Fruit fly (Drosophila melanogaster): Measurements from ENCODE around the gene Irbp18.
A peak's percentile ranks its signal among the peaks of the same experiment; 100 is the strongest.

Irbp18 gene

DNA sequence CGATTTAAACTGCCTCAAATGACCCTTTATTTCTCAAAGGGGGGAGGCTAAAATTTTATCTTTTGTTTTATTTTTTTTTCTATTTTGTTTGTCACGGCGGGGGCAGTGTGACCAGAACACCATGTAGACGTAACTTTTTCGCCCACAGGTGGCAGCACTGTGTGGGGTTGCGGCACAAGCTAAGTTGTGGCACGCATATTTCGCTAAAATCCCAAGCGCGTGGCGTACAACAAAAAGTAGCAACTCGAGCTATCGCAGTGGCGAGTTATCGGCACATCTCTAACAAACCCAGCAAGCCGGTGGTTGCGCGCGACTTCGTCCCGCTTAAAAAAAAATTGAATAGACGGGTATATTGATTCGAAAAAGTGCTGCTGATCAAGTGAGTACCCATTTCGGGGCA, 25.1 kb upstream of the Irbp18 start, which contains the start of the genes Ufd1 and NaPi-III:
Ufd1 (minus strand) TSS at position 129 of the 400 bp plus-strand sequence.
NaPi-III (plus strand) TSS at position 261 of the 400 bp plus-strand sequence.
- TF ChIP-seq rn (GFP tag; IDR thresholded peaks at IDR 0.05) = 0 out of 2 replicates have a peak, but pooled peaks have one; percentile 23
- TF ChIP-seq Pif1A (GFP tag; optimal IDR thresholded peaks at IDR 0.05) = peak; percentile 1
- TF ChIP-seq Snoo (tag; optimal IDR thresholded peaks at IDR 0.05) = peak; percentile 43
- TF ChIP-seq CG15710 (tag; optimal IDR thresholded peaks at IDR 0.05) = peak; percentile 31
- 0 out of 3 replicates have a peak, but pooled peaks have one; percentile 24 for TF ChIP-seq fd96Ca (GFP tag; IDR thresholded peaks at IDR 0.05)
- peak; percentile 69 for TF ChIP-seq CG32121 (GFP tag; IDR thresholded peaks at IDR 0.05)
- no peak for TF ChIP-seq CG14655 (GFP tag; optimal IDR thresholded peaks at IDR 0.05)
- no peak for TF ChIP-seq CG8301 (tag; optimal IDR thresholded peaks at IDR 0.05)
- TF ChIP-seq EcR (GFP tag; optimal IDR thresholded peaks at IDR 0.05) = no peak
- peak; percentile 76 for TF ChIP-seq CG4496 (GFP tag; IDR thresholded peaks at IDR 0.05)
- peak; percentile 76 for TF ChIP-seq Ets98B (GFP tag; IDR thresholded peaks at IDR 0.05)
- no peak for TF ChIP-seq CG8159 (tag; optimal IDR thresholded peaks at IDR 0.05)
- no peak for TF ChIP-seq CG17806 (tag; optimal IDR thresholded peaks at IDR 0.05)

DNA sequence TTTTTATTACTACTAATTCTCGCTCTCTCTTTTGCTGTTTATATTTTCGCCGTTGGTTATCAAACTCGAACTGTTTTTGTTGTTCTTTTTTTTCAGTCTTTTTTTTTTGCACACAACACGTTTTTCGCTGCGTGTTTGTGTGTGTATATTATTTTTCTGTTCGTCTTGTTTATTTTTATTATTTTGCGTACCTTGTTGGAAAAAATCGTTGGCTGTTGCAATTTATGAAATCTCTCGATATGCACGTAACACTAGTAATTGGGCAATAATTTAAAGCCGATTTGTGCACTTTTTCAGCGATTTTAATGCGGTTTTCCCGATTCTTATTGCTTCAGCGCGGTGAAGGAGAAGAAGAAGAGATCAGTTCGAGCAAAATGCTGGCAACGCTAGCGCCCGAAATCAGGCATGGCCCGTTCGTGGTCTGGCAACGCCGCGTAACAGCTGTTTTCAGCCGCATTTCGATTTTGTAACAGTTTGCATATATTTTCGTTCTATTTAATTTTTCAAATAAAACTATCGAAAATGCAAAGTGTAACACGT, 22.5 kb upstream of the Irbp18 start, which contains the start of the genes FoxK and mRpL2:
FoxK (minus strand) TSS at position 365 of the 540 bp plus-strand sequence.
mRpL2 (plus strand) TSS at position 429 of the 540 bp plus-strand sequence.
- TF ChIP-seq CG15710 (tag; optimal IDR thresholded peaks at IDR 0.05) (peak; percentile 84), CG13204 (GFP tag; optimal IDR thresholded peaks at IDR 0.05) (peak; percentile 89), CG4496 (GFP tag; IDR thresholded peaks at IDR 0.05) (peak; percentile 80), CG32121 (GFP tag; IDR thresholded peaks at IDR 0.05) (peak; percentile 63; the same call in 1 of the 2 replicates), CG8301 (tag; optimal IDR thresholded peaks at IDR 0.05) (peak; percentile 82), EcR (GFP tag; optimal IDR thresholded peaks at IDR 0.05) (peak; percentile 17), CG17806 (tag; optimal IDR thresholded peaks at IDR 0.05) (peak; percentile 74), CG8159 (tag; optimal IDR thresholded peaks at IDR 0.05) (peak; percentile 84), D1 (tag; optimal IDR thresholded peaks at IDR 0.05) (peak; percentile 43), Ets98B (GFP tag; IDR thresholded peaks at IDR 0.05) (peak; percentile 76), CG10348 (GFP tag; IDR thresholded peaks at IDR 0.05) (no peak), gl (tag; optimal IDR thresholded peaks at IDR 0.05) (peak; percentile 95), Snoo (tag; optimal IDR thresholded peaks at IDR 0.05) (peak; percentile 68), Pif1B (GFP tag; optimal IDR thresholded peaks at IDR 0.05) (peak; percentile 92), CG34367 (tag; optimal IDR thresholded peaks at IDR 0.05) (peak; percentile 87), CG12605 (GFP tag; IDR thresholded peaks at IDR 0.05) (peak; percentile 90), Pif1A (GFP tag; optimal IDR thresholded peaks at IDR 0.05) (peak; percentile 91), CG14655 (GFP tag; optimal IDR thresholded peaks at IDR 0.05) (peak; percentile 89), CG9948 (tag; optimal IDR thresholded peaks at IDR 0.05) (peak; percentile 66), fd96Ca (GFP tag; IDR thresholded peaks at IDR 0.05) (peak; percentile 69; the same call in 1 of the 3 replicates), rn (GFP tag; IDR thresholded peaks at IDR 0.05) (peak; percentile 39; the same call in 1 of the 2 replicates)

- TF ChIP-seq CG10348 (GFP tag; IDR thresholded peaks at IDR 0.05) = no peak
- TF ChIP-seq D1 (tag; optimal IDR thresholded peaks at IDR 0.05) = no peak
- no peak for TF ChIP-seq CG32121 (GFP tag; IDR thresholded peaks at IDR 0.05)
- TF ChIP-seq CG15710 (tag; optimal IDR thresholded peaks at IDR 0.05) = no peak
- TF ChIP-seq gl (tag; optimal IDR thresholded peaks at IDR 0.05) = no peak
- TF ChIP-seq Pif1B (GFP tag; optimal IDR thresholded peaks at IDR 0.05) = no peak
- TF ChIP-seq CG13204 (GFP tag; optimal IDR thresholded peaks at IDR 0.05) = no peak
- no peak for TF ChIP-seq CG17806 (tag; optimal IDR thresholded peaks at IDR 0.05)
- no peak for TF ChIP-seq EcR (GFP tag; optimal IDR thresholded peaks at IDR 0.05)
- no peak for TF ChIP-seq CG14655 (GFP tag; optimal IDR thresholded peaks at IDR 0.05)
- TF ChIP-seq CG4496 (GFP tag; IDR thresholded peaks at IDR 0.05) = no peak
- TF ChIP-seq CG8301 (tag; optimal IDR thresholded peaks at IDR 0.05) = no peak
- no peak for TF ChIP-seq CG12605 (GFP tag; IDR thresholded peaks at IDR 0.05)
- no peak for TF ChIP-seq CG9948 (tag; optimal IDR thresholded peaks at IDR 0.05)
- TF ChIP-seq fd96Ca (GFP tag; IDR thresholded peaks at IDR 0.05) = no peak
- TF ChIP-seq Ets98B (GFP tag; IDR thresholded peaks at IDR 0.05) = no peak
- no peak for TF ChIP-seq CG34367 (tag; optimal IDR thresholded peaks at IDR 0.05)
- no peak for TF ChIP-seq Pif1A (GFP tag; optimal IDR thresholded peaks at IDR 0.05)
These were observed 22.0 kb upstream of the Irbp18 start for dm6 chr3L:11119901-11120418.

DNA sequence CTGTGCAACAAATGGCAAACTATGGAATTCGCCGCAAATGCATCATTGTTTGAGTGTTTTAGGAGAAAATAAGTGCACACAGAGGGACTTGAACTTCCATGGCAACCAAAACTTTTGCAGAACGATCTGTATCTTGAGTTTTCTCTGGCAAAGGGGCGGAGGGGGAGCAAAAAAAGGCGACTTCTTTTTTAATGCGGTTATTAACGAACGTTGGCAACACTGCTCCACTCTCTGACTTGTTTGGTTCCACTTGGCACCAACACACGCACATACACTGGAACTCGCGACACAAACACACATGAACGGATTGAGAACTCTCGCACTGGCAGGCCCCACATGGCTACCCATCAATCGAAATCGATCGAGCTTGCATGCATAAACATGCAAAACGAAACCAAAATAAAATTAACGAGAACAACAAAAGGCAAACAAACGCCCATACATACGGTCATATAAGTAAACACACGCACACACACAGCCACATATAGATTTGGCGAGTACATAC, 21.5 kb upstream of the Irbp18 start:
- TF ChIP-seq CG4496 (GFP tag; IDR thresholded peaks at IDR 0.05) (peak; percentile 60; the same call in 2 of the 3 replicates), gl (tag; optimal IDR thresholded peaks at IDR 0.05) (no peak), CG13204 (GFP tag; optimal IDR thresholded peaks at IDR 0.05) (no peak), CG8159 (tag; optimal IDR thresholded peaks at IDR 0.05) (no peak), CG17806 (tag; optimal IDR thresholded peaks at IDR 0.05) (no peak), rn (GFP tag; IDR thresholded peaks at IDR 0.05) (peak; percentile 46), Ets98B (GFP tag; IDR thresholded peaks at IDR 0.05) (peak; percentile 29; the same call in 1 of the 2 replicates), fd96Ca (GFP tag; IDR thresholded peaks at IDR 0.05) (peak; percentile 50; the same call in 2 of the 3 replicates), CG32121 (GFP tag; IDR thresholded peaks at IDR 0.05) (no peak), CG15710 (tag; optimal IDR thresholded peaks at IDR 0.05) (no peak), CG10348 (GFP tag; IDR thresholded peaks at IDR 0.05) (no peak), CG34367 (tag; optimal IDR thresholded peaks at IDR 0.05) (no peak), EcR (GFP tag; optimal IDR thresholded peaks at IDR 0.05) (no peak), Snoo (tag; optimal IDR thresholded peaks at IDR 0.05) (no peak), Pif1A (GFP tag; optimal IDR thresholded peaks at IDR 0.05) (no peak), Pif1B (GFP tag; optimal IDR thresholded peaks at IDR 0.05) (no peak)

All from whole organism, pupa.